Fruit fly (Drosophila melanogaster): ENCODE measurements around the gene Cmpk.
A peak's percentile ranks its signal among the peaks of the same experiment; 100 is the strongest.

Cmpk gene

dm6 chr3R:26098502-26099210, 43.4 kb upstream of the Cmpk start, which contains the start of gene dysf (continued):
- TF ChIP-seq CG11696 (GFP tag; IDR thresholded peaks at IDR 0.05) = no peak
- TF ChIP-seq HmgD (GFP tag; optimal IDR thresholded peaks at IDR 0.05) = no peak
- no peak for TF ChIP-seq Dll (GFP tag; IDR thresholded peaks at IDR 0.05; ENCODE audit: partially characterized antibody)
- TF ChIP-seq Nf-YB (GFP tag; optimal IDR thresholded peaks at IDR 0.05) = no peak
- TF ChIP-seq grn (GFP tag; optimal IDR thresholded peaks at IDR 0.05) = no peak
- no peak for TF ChIP-seq Mes4 (GFP tag; optimal IDR thresholded peaks at IDR 0.05)
- no peak for TF ChIP-seq Awh (GFP tag; IDR thresholded peaks at IDR 0.05)
- TF ChIP-seq CG2199 (GFP tag; IDR thresholded peaks at IDR 0.05) = no peak
- TF ChIP-seq sug (tag; optimal IDR thresholded peaks at IDR 0.05) = peak; percentile 53
- peak; percentile 51 for TF ChIP-seq CG30403 (GFP tag; optimal IDR thresholded peaks at IDR 0.05)
- TF ChIP-seq lbe (GFP tag; optimal IDR thresholded peaks at IDR 0.05) = no peak
- TF ChIP-seq CG42726 (GFP tag; IDR thresholded peaks at IDR 0.05; ENCODE audit: partially characterized antibody) = no peak
- TF ChIP-seq MESR4 (GFP tag; optimal IDR thresholded peaks at IDR 0.05) = no peak
- TF ChIP-seq chif (GFP tag; optimal IDR thresholded peaks at IDR 0.05) = no peak
- no peak for TF ChIP-seq psq (GFP tag; optimal IDR thresholded peaks at IDR 0.05)
- peak; percentile 79 for TF ChIP-seq dmrt99B (tag; optimal IDR thresholded peaks at IDR 0.05)
- TF ChIP-seq CG4707 (GFP tag; optimal IDR thresholded peaks at IDR 0.05) = no peak
- peak; percentile 34 for TF ChIP-seq CG6254 (GFP tag; optimal IDR thresholded peaks at IDR 0.05)
- peak; percentile 23 for TF ChIP-seq CG6765 (GFP tag; optimal IDR thresholded peaks at IDR 0.05)
- no peak for TF ChIP-seq CG18011 (GFP tag; optimal IDR thresholded peaks at IDR 0.05)
- no peak for TF ChIP-seq CG15479 (GFP tag; optimal IDR thresholded peaks at IDR 0.05)
- no peak for TF ChIP-seq chinmo (GFP tag; IDR thresholded peaks at IDR 0.05; ENCODE audit: partially characterized antibody)
- TF ChIP-seq CG14441 (GFP tag; IDR thresholded peaks at IDR 0.05) = no peak
- no peak for TF ChIP-seq Optix (GFP tag; IDR thresholded peaks at IDR 0.05)
- TF ChIP-seq kni (GFP tag; optimal IDR thresholded peaks at IDR 0.05) = no peak
- TF ChIP-seq CG6689 (GFP tag; IDR thresholded peaks at IDR 0.05) = peak; percentile 68; the same call in 1 of the 2 replicates
- no peak for TF ChIP-seq CG3407 (GFP tag; optimal IDR thresholded peaks at IDR 0.05)
- TF ChIP-seq Xbp1 (GFP tag; optimal IDR thresholded peaks at IDR 0.05) = peak; percentile 48
- TF ChIP-seq HLH4C (GFP tag; IDR thresholded peaks at IDR 0.05; ENCODE audit: partially characterized antibody) = no peak
- peak; percentile 90 for TF ChIP-seq CG31441 (GFP tag; IDR thresholded peaks at IDR 0.05)
- TF ChIP-seq wor (GFP tag; IDR thresholded peaks at IDR 0.05) = peak; percentile 30; the same call in 1 of the 2 replicates
- no peak for TF ChIP-seq CrebB (tag; optimal IDR thresholded peaks at IDR 0.05)
- no peak for TF ChIP-seq pros (GFP tag; optimal IDR thresholded peaks at IDR 0.05)
- TF ChIP-seq caup (GFP tag; optimal IDR thresholded peaks at IDR 0.05; ENCODE audit: severe bottlenecking) = peak; percentile 25
- TF ChIP-seq CG15514 (GFP tag; optimal IDR thresholded peaks at IDR 0.05) = no peak
- TF ChIP-seq shn (GFP tag; optimal IDR thresholded peaks at IDR 0.05) = no peak
- TF ChIP-seq dati (GFP tag; IDR thresholded peaks at IDR 0.05) = no peak
- peak; percentile 22; the same call in 1 of the 2 replicates for TF ChIP-seq peb (GFP tag; IDR thresholded peaks at IDR 0.05)
- TF ChIP-seq lab (GFP tag; optimal IDR thresholded peaks at IDR 0.05) = peak; percentile 31
- TF ChIP-seq Dip2 (GFP tag; IDR thresholded peaks at IDR 0.05) = no peak
- peak; percentile 55 for TF ChIP-seq CG1233 (GFP tag; optimal IDR thresholded peaks at IDR 0.05)
- peak; percentile 56 for TF ChIP-seq CG13296 (GFP tag; optimal IDR thresholded peaks at IDR 0.05)
- peak; percentile 43 for TF ChIP-seq Usf (GFP tag; optimal IDR thresholded peaks at IDR 0.05)
- no peak for TF ChIP-seq so (GFP tag; IDR thresholded peaks at IDR 0.05)
- TF ChIP-seq CG10147 (GFP tag; optimal IDR thresholded peaks at IDR 0.05) = peak; percentile 46
- TF ChIP-seq ato (GFP tag; IDR thresholded peaks at IDR 0.05; ENCODE audit: partially characterized antibody) = no peak
- TF ChIP-seq klu (GFP tag; IDR thresholded peaks at IDR 0.05) = peak; percentile 18; the same call in 1 of the 2 replicates
- peak; percentile 22; the same call in 1 of the 2 replicates for TF ChIP-seq CG32767 (GFP tag; IDR thresholded peaks at IDR 0.05)
- TF ChIP-seq pho (GFP tag; optimal IDR thresholded peaks at IDR 0.05) = no peak

Measured in whole organism, embryonic.